Fruit fly (Drosophila melanogaster) whole organism, prepupa: ENCODE data around the gene CG33287.
A peak's percentile ranks its signal among the peaks of the same experiment; 100 is the strongest.

Experiments
- CG10631 ChIP-seq: fragments of 200-800 bp; sonication (Bioruptor generic); optimal IDR thresholded peaks from 2 replicates; lab custom pipeline; 2016; ENCODE audit warnings: missing biosample characterization, missing genetic modification characterization
- CG10669 ChIP-seq: fragments of 200-800 bp; sonication (Bioruptor generic); optimal IDR thresholded peaks from 3 replicates; lab custom pipeline; 2018; ENCODE audit warnings: missing biosample characterization, mild to moderate bottlenecking, missing genetic modification characterization, moderate library complexity
- CG11902 ChIP-seq: fragments of 200-800 bp; sonication (Bioruptor generic); optimal IDR thresholded peaks from 3 replicates; lab custom pipeline; 2016; ENCODE audit warnings: missing biosample characterization, missing genetic modification characterization
- CG15336 ChIP-seq: fragments of 200-800 bp; sonication (Bioruptor generic); IDR thresholded peaks from 2 replicates; pipeline ENCODE4 v1.3.6; 2022; ENCODE audit warnings: missing biosample characterization, missing genetic modification characterization
- CG16779 ChIP-seq: fragments of 200-800 bp; sonication (Bioruptor generic); optimal IDR thresholded peaks from 3 replicates; lab custom pipeline; 2017; ENCODE audit warnings: missing biosample characterization, mild to moderate bottlenecking, missing genetic modification characterization
- CG3032 ChIP-seq: fragments of 200-800 bp; optimal IDR thresholded peaks from 2 replicates; lab custom pipeline; 2019; ENCODE audit warnings: missing biosample characterization, mild to moderate bottlenecking, missing genetic modification characterization, moderate library complexity
- CG31627 ChIP-seq: fragments of 200-800 bp; sonication (Bioruptor generic); optimal IDR thresholded peaks from 3 replicates; lab custom pipeline; 2016; ENCODE audit warnings: missing biosample characterization, missing genetic modification characterization
- CG32006 ChIP-seq: fragments of 200-800 bp; sonication (Bioruptor generic); optimal IDR thresholded peaks from 3 replicates; lab custom pipeline; 2017; ENCODE audit warnings: missing biosample characterization, mild to moderate bottlenecking, missing genetic modification characterization
- CG34406 ChIP-seq: fragments of 200-800 bp; sonication (Bioruptor generic); optimal IDR thresholded peaks from 3 replicates; lab custom pipeline; 2016; ENCODE audit warnings: missing biosample characterization, missing genetic modification characterization
- CG3919 ChIP-seq: fragments of 200-800 bp; sonication (Bioruptor generic); optimal IDR thresholded peaks from 3 replicates; lab custom pipeline; 2016; ENCODE audit warnings: missing biosample characterization, missing genetic modification characterization
- CG4318 ChIP-seq: fragments of 200-800 bp; sonication (Bioruptor generic); optimal IDR thresholded peaks from 3 replicates; lab custom pipeline; 2017; ENCODE audit warnings: missing biosample characterization, mild to moderate bottlenecking, missing genetic modification characterization
- CG6163 ChIP-seq: fragments of 200-800 bp; sonication (Bioruptor generic); IDR thresholded peaks from 3 replicates; pipeline ENCODE4 v1.3.6; 2022; ENCODE audit warnings: missing biosample characterization, missing genetic modification characterization
- CG6276 ChIP-seq: fragments of 200-800 bp; sonication (Bioruptor generic); optimal IDR thresholded peaks from 2 replicates; lab custom pipeline; 2017; ENCODE audit warnings: missing biosample characterization, mild to moderate bottlenecking, missing genetic modification characterization
- CG6792 ChIP-seq: fragments of 200-800 bp; sonication (Bioruptor generic); optimal IDR thresholded peaks from 3 replicates; lab custom pipeline; 2016; ENCODE audit warnings: missing biosample characterization, missing genetic modification characterization
- CG6808 ChIP-seq: fragments of 200-800 bp; sonication (Bioruptor generic); optimal IDR thresholded peaks from 3 replicates; lab custom pipeline; 2017; ENCODE audit warnings: missing biosample characterization, missing genetic modification characterization, mild to moderate bottlenecking, moderate library complexity, missing genetic modification reagents
- CG7368 ChIP-seq: fragments of 200-800 bp; sonication (Bioruptor generic); optimal IDR thresholded peaks from 3 replicates; lab custom pipeline; 2016; ENCODE audit warnings: missing biosample characterization, missing genetic modification characterization
- CG8119 ChIP-seq: fragments of 200-800 bp; sonication (Bioruptor generic); IDR thresholded peaks from 3 replicates; pipeline ENCODE4 v1.3.6; 2022; ENCODE audit warnings: missing biosample characterization, missing genetic modification characterization
- CG9139 ChIP-seq: fragments of 200-800 bp; sonication (Bioruptor generic); optimal IDR thresholded peaks from 3 replicates; lab custom pipeline; 2017; ENCODE audit warnings: missing biosample characterization, mild to moderate bottlenecking, missing genetic modification characterization
- Eip75B ChIP-seq: fragments of 200-800 bp; sonication (Bioruptor generic); optimal IDR thresholded peaks from 3 replicates; lab custom pipeline; 2016; ENCODE audit warnings: missing biosample characterization, missing genetic modification characterization
- Eip78C ChIP-seq: fragments of 200-800 bp; sonication (Bioruptor generic); peaks from one replicate; lab custom pipeline; 2016; ENCODE audit warnings: missing biosample characterization, missing genetic modification characterization
- Eip93F ChIP-seq: fragments of 200-800 bp; sonication (Bioruptor generic); optimal IDR thresholded peaks from 2 replicates; lab custom pipeline; 2016; ENCODE audit warnings: missing biosample characterization, mild to moderate bottlenecking, missing genetic modification characterization
- Ets21C ChIP-seq: fragments of 200-800 bp; sonication (Bioruptor generic); optimal IDR thresholded peaks from 3 replicates; lab custom pipeline; 2016; ENCODE audit warnings: missing biosample characterization, missing genetic modification characterization
- Ets96B ChIP-seq: fragments of 200-800 bp; optimal IDR thresholded peaks from 2 replicates; lab custom pipeline; 2019; ENCODE audit warnings: missing biosample characterization, mild to moderate bottlenecking, missing genetic modification characterization, moderate library complexity
- Gug ChIP-seq: fragments of 200-800 bp; sonication (Bioruptor generic); IDR thresholded peaks from 2 replicates; pipeline ENCODE4 v1.3.6; 2022; ENCODE audit warnings: missing biosample characterization, missing genetic modification characterization
- Hr38 ChIP-seq: sonication (Bioruptor generic); optimal IDR thresholded peaks from 2 replicates; lab custom pipeline; 2016; ENCODE audit warnings: missing biosample characterization, missing genetic modification characterization
- Hr39 ChIP-seq: fragments of 200-800 bp; sonication (Bioruptor generic); optimal IDR thresholded peaks from 2 replicates; lab custom pipeline; 2016; ENCODE audit warnings: missing biosample characterization, missing genetic modification characterization
- Hr4 ChIP-seq: fragments of 200-800 bp; sonication (Bioruptor generic); optimal IDR thresholded peaks from 3 replicates; lab custom pipeline; 2016; ENCODE audit warnings: missing biosample characterization, missing genetic modification characterization
- Lpt ChIP-seq: fragments of 200-800 bp; sonication (Bioruptor generic); optimal IDR thresholded peaks from 3 replicates; lab custom pipeline; 2016; ENCODE audit warnings: missing biosample characterization, missing genetic modification characterization
- Met ChIP-seq: fragments of 200-800 bp; sonication (Bioruptor generic); optimal IDR thresholded peaks from 3 replicates; lab custom pipeline; 2016; ENCODE audit warnings: missing biosample characterization, missing genetic modification characterization
- OdsH ChIP-seq: fragments of 200-800 bp; sonication (Bioruptor generic); optimal IDR thresholded peaks from 3 replicates; lab custom pipeline; 2016; ENCODE audit warnings: missing biosample characterization, missing genetic modification characterization
- Smox ChIP-seq: fragments of 200-800 bp; sonication (Bioruptor generic); optimal IDR thresholded peaks from 3 replicates; lab custom pipeline; 2016; ENCODE audit warnings: missing biosample characterization, missing genetic modification characterization
- Sox102F ChIP-seq: fragments of 200-800 bp; sonication (Bioruptor generic); optimal IDR thresholded peaks from 2 replicates; lab custom pipeline; 2016; ENCODE audit warnings: missing biosample characterization, mild to moderate bottlenecking, missing genetic modification characterization
- Sox14 ChIP-seq: fragments of 200-800 bp; sonication (Bioruptor generic); optimal IDR thresholded peaks from 3 replicates; lab custom pipeline; 2016; ENCODE audit warnings: missing biosample characterization, missing genetic modification characterization
- Sox15 ChIP-seq: fragments of 200-800 bp; sonication (Bioruptor generic); optimal IDR thresholded peaks from 3 replicates; lab custom pipeline; 2016; ENCODE audit warnings: missing biosample characterization, missing genetic modification characterization
- achi ChIP-seq: fragments of 200-800 bp; sonication (Bioruptor generic); optimal IDR thresholded peaks from 3 replicates; lab custom pipeline; 2016; ENCODE audit warnings: missing biosample characterization, missing genetic modification characterization
- dac ChIP-seq: fragments of 200-800 bp; sonication (Bioruptor generic); optimal IDR thresholded peaks from 2 replicates; lab custom pipeline; 2017; ENCODE audit warnings: missing biosample characterization, mild to moderate bottlenecking, missing genetic modification characterization
- dsx ChIP-seq: fragments of 200-800 bp; optimal IDR thresholded peaks from 3 replicates; lab custom pipeline; 2019; ENCODE audit warnings: missing biosample characterization, mild to moderate bottlenecking, missing genetic modification characterization, moderate library complexity; ENCODE audit not compliant: poor library complexity, severe bottlenecking
- eg ChIP-seq: fragments of 200-800 bp; sonication (Bioruptor generic); IDR thresholded peaks from 3 replicates; pipeline ENCODE4 v1.3.6; 2022; ENCODE audit warnings: missing biosample characterization, missing genetic modification characterization
- esn ChIP-seq: fragments of 200-800 bp; sonication (Bioruptor generic); optimal IDR thresholded peaks from 2 replicates; lab custom pipeline; 2016; ENCODE audit warnings: missing biosample characterization, mild to moderate bottlenecking, missing genetic modification characterization, moderate library complexity
- fd59A ChIP-seq: fragments of 200-800 bp; sonication (Bioruptor generic); optimal IDR thresholded peaks from 2 replicates; lab custom pipeline; 2017; ENCODE audit warnings: missing biosample characterization, mild to moderate bottlenecking, missing genetic modification characterization, missing genetic modification reagents
- fd85E ChIP-seq: fragments of 200-800 bp; sonication (Bioruptor generic); optimal IDR thresholded peaks from 3 replicates; lab custom pipeline; 2016; ENCODE audit warnings: missing biosample characterization, missing genetic modification characterization
- fkh ChIP-seq: fragments of 200-800 bp; sonication (Bioruptor generic); optimal IDR thresholded peaks from 3 replicates; lab custom pipeline; 2017; ENCODE audit warnings: missing biosample characterization, mild to moderate bottlenecking, missing genetic modification characterization, moderate library complexity
- lz ChIP-seq: fragments of 200-800 bp; sonication (Bioruptor generic); optimal IDR thresholded peaks from 3 replicates; lab custom pipeline; 2016; ENCODE audit warnings: missing biosample characterization, missing genetic modification characterization
- net ChIP-seq: fragments of 200-800 bp; sonication (Bioruptor generic); optimal IDR thresholded peaks from 3 replicates; lab custom pipeline; 2016; ENCODE audit warnings: missing biosample characterization, missing genetic modification characterization
- pdm3 ChIP-seq: fragments of 200-800 bp; sonication (Bioruptor generic); optimal IDR thresholded peaks from 3 replicates; lab custom pipeline; 2016; ENCODE audit warnings: missing biosample characterization, missing genetic modification characterization
- salr ChIP-seq, 2 experiments: fragments of 200-800 bp; sonication (Bioruptor generic); optimal IDR thresholded peaks; 3 replicates each; lab custom pipeline; 2016 to 2018; ENCODE audit warnings: missing biosample characterization in 2 of 2, missing genetic modification characterization in 2 of 2, mild to moderate bottlenecking in 1 of 2
- ss ChIP-seq, 2 experiments: fragments of 200-800 bp; sonication (Bioruptor generic); optimal IDR thresholded peaks; 2 replicates in 1 of 2; 3 replicates in 1 of 2; lab custom pipeline; 2017 to 2018; ENCODE audit warnings: mild to moderate bottlenecking in 2 of 2, missing biosample characterization in 2 of 2, missing genetic modification characterization in 2 of 2, moderate library complexity in 1 of 2
- svp ChIP-seq: fragments of 200-800 bp; sonication (Bioruptor generic); peaks from one replicate; lab custom pipeline; 2016; ENCODE audit warnings: missing biosample characterization, missing genetic modification characterization
- topi ChIP-seq: fragments of 200-800 bp; sonication (Bioruptor generic); optimal IDR thresholded peaks from 3 replicates; lab custom pipeline; 2016; ENCODE audit warnings: missing biosample characterization, missing genetic modification characterization
- vri ChIP-seq: fragments of 200-800 bp; sonication (Bioruptor generic); optimal IDR thresholded peaks from 3 replicates; lab custom pipeline; 2016; ENCODE audit warnings: missing biosample characterization, mild to moderate bottlenecking, missing genetic modification characterization

Gene CG33287

DNA sequence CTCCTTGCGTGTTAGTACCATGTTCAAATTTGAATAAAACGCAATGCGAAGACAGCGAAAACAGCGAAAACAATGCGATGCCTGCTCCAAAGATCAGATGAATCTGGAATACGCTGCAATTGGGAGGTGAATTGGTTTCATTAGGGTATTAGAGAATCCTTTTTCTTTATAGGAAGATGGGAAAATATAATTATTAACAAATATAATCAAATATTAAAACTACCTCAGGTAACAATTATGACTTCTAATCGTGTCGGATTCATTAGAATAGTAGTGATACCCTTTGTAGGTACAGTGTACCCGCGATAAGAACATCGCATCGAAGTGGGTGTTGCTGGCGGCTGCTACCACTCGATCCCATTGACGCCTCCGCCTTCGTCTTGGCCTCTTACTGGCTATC lies 17.4 kb upstream of the CG33287 start (continued):
- no peak for TF ChIP-seq Hr39
- TF ChIP-seq Sox15 (GFP tag; lab: Kevin White, UChicago) = no peak
- no peak for TF ChIP-seq CG31627 (GFP tag; lab: Kevin White, UChicago)
- TF ChIP-seq CG4318 (GFP tag; lab: Kevin White, UChicago) = no peak
- TF ChIP-seq dac (GFP tag; lab: Kevin White, UChicago) = no peak
- peak; percentile 52 for TF ChIP-seq svp
- TF ChIP-seq Sox14 = peak; percentile 3

DNA sequence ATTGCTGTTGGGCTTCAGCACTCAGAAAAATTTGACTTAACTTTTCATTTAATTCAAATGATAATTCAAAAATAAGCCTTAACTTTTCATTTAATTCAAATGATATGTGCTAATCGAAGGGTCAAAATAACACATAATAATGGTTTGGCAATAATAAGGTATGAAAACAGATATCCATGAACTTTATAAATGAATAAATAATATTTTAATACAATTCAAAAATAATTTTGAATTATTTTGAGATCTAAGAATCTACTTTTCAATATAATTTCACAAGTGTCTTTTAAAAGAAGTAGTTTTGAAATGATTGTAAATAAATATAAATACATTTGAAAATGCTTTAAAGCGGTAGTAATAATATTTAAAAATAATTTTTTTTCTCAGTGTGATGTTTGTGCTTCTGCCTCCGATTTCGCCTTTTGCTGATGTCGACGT lies 16.5 kb upstream of the CG33287 start:
- TF ChIP-seq Smox (GFP tag; lab: Kevin White, UChicago) = peak; percentile 32
- peak; percentile 80 for TF ChIP-seq CG8119 (GFP tag; lab: Robert Waterston, UW)
- TF ChIP-seq CG31627 (GFP tag; lab: Kevin White, UChicago) = no peak
- TF ChIP-seq ss (GFP tag; optimal IDR thresholded peaks at IDR 0.05; lab: Kevin White, UChicago) = peak; percentile 64 to 86
- TF ChIP-seq Lpt (GFP tag; lab: Kevin White, UChicago) = peak; percentile 76
- peak; percentile 73 for TF ChIP-seq Hr4 (GFP tag; lab: Kevin White, UChicago)
- no peak for TF ChIP-seq Ets21C (GFP tag; lab: Kevin White, UChicago)
- TF ChIP-seq CG6808 (GFP tag; lab: Kevin White, UChicago) = peak; percentile 71
- peak; percentile 80 for TF ChIP-seq achi (GFP tag; lab: Kevin White, UChicago)
- no peak for TF ChIP-seq Eip93F (GFP tag; lab: Kevin White, UChicago)
- peak; percentile 76 for TF ChIP-seq CG34406 (GFP tag; lab: Kevin White, UChicago)
- peak; percentile 26 for TF ChIP-seq Met
- TF ChIP-seq fd85E (GFP tag; lab: Kevin White, UChicago) = no peak
- TF ChIP-seq Sox15 (GFP tag; lab: Kevin White, UChicago) = peak; percentile 50
- TF ChIP-seq lz (GFP tag; lab: Kevin White, UChicago) = peak; percentile 5
- peak; percentile 73 for TF ChIP-seq CG9139 (GFP tag; lab: Kevin White, UChicago)
- TF ChIP-seq CG15336 (GFP tag; lab: Robert Waterston, UW) = peak; percentile 78
- TF ChIP-seq Hr39 = peak; percentile 5
- TF ChIP-seq Eip78C (GFP tag; lab: Kevin White, UChicago) = peak; percentile 93
- peak; percentile 49 for TF ChIP-seq pdm3 (GFP tag; lab: Kevin White, UChicago)
- TF ChIP-seq CG3032 = peak; percentile 86
- peak; percentile 19 for TF ChIP-seq topi (GFP tag; lab: Kevin White, UChicago)
- peak; percentile 84 for TF ChIP-seq Ets96B (tag; lab: Kevin White, UChicago)
- peak; percentile 57; the same call in 2 of the 3 replicates for TF ChIP-seq eg (GFP tag; lab: Robert Waterston, UW)
- TF ChIP-seq CG4318 (GFP tag; lab: Kevin White, UChicago) = peak; percentile 91
- TF ChIP-seq Sox102F = no peak
- TF ChIP-seq CG10669 (GFP tag; lab: Kevin White, UChicago) = peak; percentile 50
- peak; percentile 65 for TF ChIP-seq CG16779
- no peak for TF ChIP-seq Hr38 (GFP tag; lab: Kevin White, UChicago)
- TF ChIP-seq salr (GFP tag; optimal IDR thresholded peaks at IDR 0.05; lab: Kevin White, UChicago) = peak; percentile 8 to 96
- no peak for TF ChIP-seq fkh
- peak; percentile 63 for TF ChIP-seq CG6792 (GFP tag; lab: Kevin White, UChicago)
- TF ChIP-seq Eip75B = peak; percentile 45
- peak; percentile 61 for TF ChIP-seq CG7368 (GFP tag; lab: Kevin White, UChicago)
- TF ChIP-seq CG6163 (GFP tag; lab: Robert Waterston, UW) = no peak
- TF ChIP-seq OdsH = peak; percentile 79
- peak; percentile 56 for TF ChIP-seq net (GFP tag; lab: Kevin White, UChicago)
- TF ChIP-seq CG10631 (GFP tag; lab: Kevin White, UChicago) = peak; percentile 85
- TF ChIP-seq vri (GFP tag; lab: Kevin White, UChicago) = no peak
- peak; percentile 80 for TF ChIP-seq dsx (GFP tag; lab: Kevin White, UChicago)
- TF ChIP-seq esn = peak; percentile 67
- TF ChIP-seq fd59A (GFP tag; lab: Kevin White, UChicago) = peak; percentile 31
- TF ChIP-seq CG32006 (GFP tag; lab: Kevin White, UChicago) = peak; percentile 95
- peak; percentile 34 for TF ChIP-seq CG11902
- peak; percentile 22 for TF ChIP-seq Sox14
- peak; percentile 54 for TF ChIP-seq Gug
- peak; percentile 79 for TF ChIP-seq CG3919
- TF ChIP-seq CG6276 (GFP tag; lab: Kevin White, UChicago) = peak; percentile 88
